Fruit fly (Drosophila melanogaster) whole organism, embryonic: ENCODE results near the gene RNF220.

Source experiments
- Adf1 ChIP-seq: fragments of 200-800 bp; sonication (Bioruptor generic); IDR thresholded peaks from 2 replicates; pipeline ENCODE4 v1.3.6; 2022; ENCODE audit warnings: missing biosample characterization, missing genetic modification characterization
- Antp ChIP-seq: fragments of 200-800 bp; sonication (Bioruptor generic); optimal IDR thresholded peaks from 3 replicates; lab custom pipeline; 2016; ENCODE audit warnings: missing biosample characterization, missing genetic modification characterization
- Asciz ChIP-seq: fragments of 200-800 bp; sonication (Bioruptor generic); optimal IDR thresholded peaks from 2 replicates; lab custom pipeline; 2017; ENCODE audit warnings: missing biosample characterization, mild to moderate bottlenecking, missing genetic modification characterization, missing genetic modification reagents
- B-H1 ChIP-seq: fragments of 200-800 bp; sonication (Bioruptor generic); IDR thresholded peaks from 3 replicates; pipeline ENCODE4 v1.3.6; 2022; ENCODE audit warnings: missing biosample characterization, missing genetic modification characterization
- CG10462 ChIP-seq: fragments of 200-800 bp; sonication (Bioruptor generic); optimal IDR thresholded peaks from 2 replicates; lab custom pipeline; 2016; ENCODE audit warnings: missing biosample characterization, missing genetic modification characterization
- CG12071 ChIP-seq: fragments of 200-800 bp; sonication (Bioruptor generic); optimal IDR thresholded peaks from 3 replicates; lab custom pipeline; 2018; ENCODE audit warnings: missing biosample characterization, mild to moderate bottlenecking, missing genetic modification characterization
- CG1233 ChIP-seq: fragments of 200-800 bp; sonication (Bioruptor generic); optimal IDR thresholded peaks from 4 replicates; lab custom pipeline; 2018; ENCODE audit warnings: missing biosample characterization, mild to moderate bottlenecking, missing genetic modification characterization
- CG13296 ChIP-seq: fragments of 200-800 bp; sonication (Bioruptor generic); optimal IDR thresholded peaks from 3 replicates; lab custom pipeline; 2018; ENCODE audit warnings: missing biosample characterization, mild to moderate bottlenecking, missing genetic modification characterization
- CG14965 ChIP-seq: fragments of 200-800 bp; sonication (Bioruptor generic); optimal IDR thresholded peaks from 2 replicates; lab custom pipeline; 2016; ENCODE audit warnings: missing biosample characterization, missing genetic modification characterization, borderline replicate concordance
- CG15479 ChIP-seq: fragments of 200-800 bp; sonication (Bioruptor generic); optimal IDR thresholded peaks from 3 replicates; lab custom pipeline; 2019; ENCODE audit warnings: missing biosample characterization, mild to moderate bottlenecking, missing genetic modification characterization, moderate library complexity
- CG2712 ChIP-seq: fragments of 200-800 bp; optimal IDR thresholded peaks from 3 replicates; lab custom pipeline; 2019; ENCODE audit warnings: missing biosample characterization, mild to moderate bottlenecking, missing genetic modification characterization, moderate library complexity
- CG33213 ChIP-seq: fragments of 200-800 bp; sonication (Bioruptor generic); optimal IDR thresholded peaks from 3 replicates; lab custom pipeline; 2016; ENCODE audit warnings: missing biosample characterization, missing genetic modification characterization
- CG34376 ChIP-seq: fragments of 200-800 bp; sonication (Bioruptor generic); optimal IDR thresholded peaks from 2 replicates; lab custom pipeline; 2018; ENCODE audit warnings: missing biosample characterization, mild to moderate bottlenecking, missing genetic modification characterization
- CG34422 ChIP-seq: fragments of 200-800 bp; sonication (Bioruptor generic); IDR thresholded peaks from 3 replicates; pipeline ENCODE4 v1.3.6; 2022; ENCODE audit warnings: missing biosample characterization, missing genetic modification characterization
- CG4360 ChIP-seq: fragments of 200-800 bp; sonication (Bioruptor generic); IDR thresholded peaks from 2 replicates; pipeline ENCODE4 v1.3.6; 2022; ENCODE audit warnings: missing biosample characterization, missing genetic modification characterization
- CG4730 ChIP-seq: fragments of 200-800 bp; sonication (Bioruptor generic); IDR thresholded peaks from 2 replicates; pipeline ENCODE4 v1.3.6; 2022; ENCODE audit warnings: missing biosample characterization, missing genetic modification characterization
- CG5180 ChIP-seq: fragments of 200-800 bp; sonication (Bioruptor generic); optimal IDR thresholded peaks from 3 replicates; lab custom pipeline; 2017; ENCODE audit warnings: missing biosample characterization, missing genetic modification characterization, mild to moderate bottlenecking, moderate library complexity, missing genetic modification reagents
- CG6813 ChIP-seq: fragments of 200-800 bp; sonication (Bioruptor generic); optimal IDR thresholded peaks from 2 replicates; lab custom pipeline; 2017; ENCODE audit warnings: missing biosample characterization, missing genetic modification characterization, mild to moderate bottlenecking, moderate library complexity, missing genetic modification reagents
- CG7357 ChIP-seq: fragments of 200-800 bp; sonication (Bioruptor generic); IDR thresholded peaks from 3 replicates; pipeline ENCODE4 v1.3.6; 2022; ENCODE audit warnings: missing biosample characterization, missing genetic modification characterization
- CG9876 ChIP-seq: fragments of 200-800 bp; sonication (Bioruptor generic); optimal IDR thresholded peaks from 2 replicates; lab custom pipeline; 2016; ENCODE audit warnings: missing biosample characterization, missing genetic modification characterization
- D19B ChIP-seq: fragments of 200-800 bp; sonication (Bioruptor generic); optimal IDR thresholded peaks from 2 replicates; lab custom pipeline; 2017; ENCODE audit warnings: missing biosample characterization, mild to moderate bottlenecking, missing genetic modification characterization
- Dek ChIP-seq: fragments of 200-800 bp; sonication (Bioruptor generic); optimal IDR thresholded peaks from 3 replicates; lab custom pipeline; 2019; ENCODE audit warnings: missing biosample characterization, mild to moderate bottlenecking, missing genetic modification characterization, moderate library complexity
- ERR ChIP-seq: fragments of 200-800 bp; sonication (Bioruptor generic); optimal IDR thresholded peaks from 2 replicates; lab custom pipeline; 2016; ENCODE audit warnings: missing biosample characterization, missing genetic modification characterization
- H2.0 ChIP-seq: fragments of 200-800 bp; sonication (Bioruptor generic); IDR thresholded peaks from 2 replicates; pipeline ENCODE4 v1.3.6; 2022; ENCODE audit warnings: missing biosample characterization, missing genetic modification characterization
- Lim3 ChIP-seq: fragments of 200-800 bp; sonication (Bioruptor generic); IDR thresholded peaks from 2 replicates; pipeline ENCODE4 v1.3.6; 2022; ENCODE audit warnings: missing biosample characterization, missing genetic modification characterization
- Med ChIP-seq: fragments of 200-800 bp; sonication (Bioruptor generic); peaks from one replicate; lab custom pipeline; 2016; ENCODE audit warnings: missing biosample characterization, missing genetic modification characterization, mild to moderate bottlenecking, inconsistent platforms, moderate library complexity
- Pdp1 ChIP-seq, 2 experiments: fragments of 200-800 bp; sonication (Bioruptor generic); optimal IDR thresholded peaks; 3 replicates each; lab custom pipeline; 2016; ENCODE audit warnings: missing biosample characterization in 2 of 2, missing genetic modification characterization in 2 of 2, mild to moderate bottlenecking in 1 of 2, moderate library complexity in 1 of 2
- Stat92E ChIP-seq, 3 experiments: fragments of >200 bp in 2 of 3; fragments of 200-800 bp in 1 of 3; sonication (Bioruptor generic) in 1 of 3; optimal IDR thresholded peaks; 2 replicates each; lab custom pipeline; 2017 to 2019; ENCODE audit warnings: missing biosample characterization in 3 of 3, missing genetic modification characterization in 3 of 3, mild to moderate bottlenecking in 1 of 3, moderate library complexity in 1 of 3
- al ChIP-seq: fragments of 200-800 bp; sonication (Bioruptor generic); IDR thresholded peaks from 2 replicates; pipeline ENCODE4 v1.3.6; 2022; ENCODE audit warnings: missing biosample characterization, missing genetic modification characterization
- btn ChIP-seq: fragments of 200-800 bp; sonication (Bioruptor generic); optimal IDR thresholded peaks from 2 replicates; lab custom pipeline; 2016; ENCODE audit warnings: missing biosample characterization, missing genetic modification characterization
- cad ChIP-seq: fragments of >200 bp; optimal IDR thresholded peaks from 2 replicates; lab custom pipeline; 2017; ENCODE audit warnings: missing biosample characterization, missing genetic modification characterization
- ci ChIP-seq: fragments of 200-800 bp; sonication (Bioruptor generic); IDR thresholded peaks from 3 replicates; pipeline ENCODE4 v1.3.6; 2022; ENCODE audit warnings: missing biosample characterization, missing genetic modification characterization
- crp ChIP-seq, 2 experiments: fragments of 200-800 bp; sonication (Bioruptor generic); optimal IDR thresholded peaks; 2 replicates in 1 of 2; 3 replicates in 1 of 2; lab custom pipeline; 2017; ENCODE audit warnings: missing biosample characterization in 2 of 2, missing genetic modification characterization in 2 of 2, mild to moderate bottlenecking in 1 of 2, moderate library complexity in 1 of 2
- da ChIP-seq: fragments of 200-800 bp; sonication (Bioruptor generic); optimal IDR thresholded peaks from 2 replicates; lab custom pipeline; 2016; ENCODE audit warnings: missing biosample characterization, missing genetic modification characterization
- ems ChIP-seq: fragments of 200-800 bp; sonication (Bioruptor generic); optimal IDR thresholded peaks from 3 replicates; lab custom pipeline; 2016; ENCODE audit warnings: missing biosample characterization, missing genetic modification characterization
- exex ChIP-seq: fragments of 200-800 bp; sonication (Bioruptor generic); optimal IDR thresholded peaks from 4 replicates; lab custom pipeline; 2018; ENCODE audit warnings: missing biosample characterization, mild to moderate bottlenecking, missing genetic modification characterization, moderate library complexity
- kah ChIP-seq: fragments of 200-800 bp; sonication (Bioruptor generic); optimal IDR thresholded peaks from 2 replicates; lab custom pipeline; 2018; ENCODE audit warnings: missing biosample characterization, mild to moderate bottlenecking, missing genetic modification characterization
- oc ChIP-seq: fragments of 200-800 bp; sonication (Bioruptor generic); optimal IDR thresholded peaks from 2 replicates; lab custom pipeline; 2018; ENCODE audit warnings: missing biosample characterization, mild to moderate bottlenecking, missing genetic modification characterization, moderate library complexity
- pho ChIP-seq: fragments of 200-800 bp; sonication (Bioruptor generic); optimal IDR thresholded peaks from 2 replicates; lab custom pipeline; 2016; ENCODE audit warnings: missing biosample characterization, missing genetic modification characterization
- sc ChIP-seq, 3 experiments: fragments of >200 bp in 2 of 3; fragments of 200-800 bp in 1 of 3; sonication (Bioruptor generic) in 1 of 3; optimal IDR thresholded peaks; 2 replicates in 2 of 3; 3 replicates in 1 of 3; lab custom pipeline; 2017; ENCODE audit warnings: mild to moderate bottlenecking in 1 of 3, missing biosample characterization in 1 of 3, missing genetic modification characterization in 1 of 3, missing genetic modification reagents in 1 of 3
- sens ChIP-seq: fragments of 200-800 bp; sonication (Bioruptor generic); peaks from one replicate; lab custom pipeline; 2016; ENCODE audit warnings: missing biosample characterization, missing genetic modification characterization
- slou ChIP-seq: fragments of 200-800 bp; sonication (Bioruptor generic); optimal IDR thresholded peaks from 3 replicates; lab custom pipeline; 2016; ENCODE audit warnings: missing biosample characterization, missing genetic modification characterization
- so ChIP-seq: fragments of 200-800 bp; sonication (Bioruptor generic); IDR thresholded peaks from 3 replicates; pipeline ENCODE4 v1.3.6; 2022; ENCODE audit warnings: missing biosample characterization, missing genetic modification characterization
- stc ChIP-seq: fragments of 200-800 bp; sonication (Bioruptor generic); IDR thresholded peaks from 2 replicates; pipeline ENCODE4 v1.3.6; 2022; ENCODE audit warnings: missing biosample characterization, missing genetic modification characterization
- sug ChIP-seq: fragments of 200-800 bp; optimal IDR thresholded peaks from 2 replicates; lab custom pipeline; 2019; ENCODE audit warnings: missing biosample characterization, mild to moderate bottlenecking, missing genetic modification characterization, moderate library complexity
- trem ChIP-seq: fragments of 200-800 bp; optimal IDR thresholded peaks from 3 replicates; lab custom pipeline; 2019; ENCODE audit warnings: missing biosample characterization, mild to moderate bottlenecking, missing genetic modification characterization, moderate library complexity
- yki ChIP-seq: fragments of >200 bp; optimal IDR thresholded peaks from 3 replicates; lab custom pipeline; 2018

RNF220 gene

DNA sequence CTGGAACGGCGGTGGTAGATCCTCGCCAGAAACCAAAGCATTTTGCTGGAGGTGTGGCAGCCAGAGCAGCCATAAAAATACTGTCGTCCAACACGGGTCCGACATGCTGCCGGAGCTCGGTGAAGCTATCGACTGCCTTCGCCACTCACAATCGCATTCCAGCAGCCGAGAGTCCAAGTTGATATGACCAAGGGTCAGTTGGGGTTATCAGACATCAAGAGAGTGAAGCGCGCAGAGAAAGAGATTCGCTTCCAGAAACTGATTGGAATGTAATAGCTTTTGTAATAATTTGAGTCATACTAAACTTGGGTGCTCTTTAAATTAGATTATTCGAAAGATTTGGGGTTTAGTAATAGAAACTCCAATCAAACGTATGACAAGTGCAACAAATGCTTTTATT is 37.4 kb upstream of the RNF220 start, which contains the start of gene Nepl14:
TSS of gene Nepl14 (minus strand) at position 125 of the 400 bp plus-strand sequence.
- TF ChIP-seq da, result no peak
- peak; percentile 46 for TF ChIP-seq CG34376 (GFP tag; lab: Kevin White, UChicago)
- TF ChIP-seq CG34422 (GFP tag; lab: Robert Waterston, UW), result no peak
- no peak for TF ChIP-seq al (GFP tag; lab: Robert Waterston, UW)

DNA sequence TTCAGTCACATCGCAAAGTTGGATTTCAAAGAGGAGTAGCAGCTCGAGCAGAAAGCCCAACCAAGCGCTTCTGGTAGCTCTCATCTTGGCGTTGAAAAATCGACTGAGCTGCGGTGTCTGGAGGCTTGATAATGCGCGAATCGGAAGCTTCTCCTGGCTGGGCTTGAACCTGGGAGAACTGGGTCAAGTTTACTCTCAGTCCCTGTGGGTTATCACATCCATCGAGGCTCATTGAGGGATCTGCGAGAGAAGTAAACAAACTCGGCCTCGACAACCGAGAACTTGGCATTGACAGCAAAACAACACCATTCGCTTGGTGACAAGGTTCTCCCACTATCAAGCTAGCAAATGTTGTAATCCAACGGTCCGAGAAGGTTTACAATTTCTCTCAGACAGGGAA is 34.8 kb upstream of the RNF220 start, which contains the start of gene Nepl13:
TSS of gene Nepl13 (minus strand) at position 89 of the 400 bp plus-strand sequence.
- TF ChIP-seq sug, result peak; percentile 0
- TF ChIP-seq slou (GFP tag; lab: Kevin White, UChicago), result no peak
- no peak for TF ChIP-seq B-H1
- TF ChIP-seq CG34376 (GFP tag; lab: Kevin White, UChicago), result peak; percentile 52
- TF ChIP-seq, all 482 proteins: peak for 2

DNA sequence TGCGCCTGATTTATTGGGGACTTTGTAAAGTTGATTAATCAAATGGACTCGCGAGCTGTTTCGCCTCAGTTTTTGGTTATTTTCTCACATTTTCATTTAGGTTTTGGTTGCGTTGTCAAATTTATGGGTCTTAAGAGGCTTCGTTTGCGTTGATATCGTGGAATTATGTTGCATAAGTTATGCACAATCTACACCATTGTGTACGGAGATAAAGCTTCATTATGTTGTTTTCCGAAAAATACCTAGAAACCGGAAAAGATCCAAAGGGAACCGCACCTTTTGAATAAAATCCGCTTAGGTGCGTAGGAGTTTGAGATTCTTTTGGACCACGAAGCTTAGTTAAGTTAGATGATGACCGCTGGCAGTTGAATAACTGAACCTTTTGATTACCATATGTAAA is 30.9 kb upstream of the RNF220 start:
- TF ChIP-seq CG14965 (GFP tag; lab: Kevin White, UChicago) (no peak), kah (GFP tag; lab: Kevin White, UChicago) (no peak), oc (peak; percentile 77), btn (no peak), exex (tag; lab: Kevin White, UChicago) (no peak), pho (GFP tag; lab: Kevin White, UChicago) (no peak), CG7357 (no peak), Pdp1 (GFP tag; optimal IDR thresholded peaks at IDR 0.05; lab: Kevin White, UChicago) (peak in 1 of 2 experiments; percentile 78), sens (GFP tag; lab: Kevin White, UChicago) (peak; percentile 26), H2.0 (GFP tag; lab: Robert Waterston, UW) (no peak)

DNA sequence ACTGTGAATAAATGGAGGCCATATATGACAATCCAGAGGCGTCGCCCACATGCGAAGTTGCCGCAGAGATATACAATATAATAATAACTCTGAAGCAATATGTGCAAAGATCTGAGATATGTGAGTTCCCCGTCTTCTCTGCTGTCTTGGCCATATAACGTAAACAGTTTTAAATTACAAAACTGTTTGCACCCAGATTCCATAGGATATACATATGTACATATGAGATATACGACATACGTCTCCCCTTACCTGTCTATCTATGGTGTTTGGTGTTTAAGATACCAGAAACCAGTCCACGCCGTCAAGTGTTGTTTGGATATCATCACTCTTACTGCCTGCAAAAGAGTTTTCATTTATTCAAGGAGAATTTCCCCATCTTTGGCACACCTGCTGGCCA is 30.1 kb upstream of the RNF220 start:
- no peak for TF ChIP-seq Lim3
- no peak for TF ChIP-seq ci
- no peak for TF ChIP-seq CG5180 (GFP tag; lab: Kevin White, UChicago)
- no peak for TF ChIP-seq trem
- no peak for TF ChIP-seq CG12071 (GFP tag; lab: Kevin White, UChicago)
- no peak for TF ChIP-seq Adf1
- TF ChIP-seq cad (GFP tag; lab: Kevin White, UChicago), result no peak
- TF ChIP-seq sc (optimal IDR thresholded peaks at IDR 0.05; lab: Kevin White, UChicago), result no peak
- TF ChIP-seq sc (GFP tag; optimal IDR thresholded peaks at IDR 0.05; lab: Kevin White, UChicago), result no peak
- TF ChIP-seq Antp (GFP tag; lab: Kevin White, UChicago), result no peak
- TF ChIP-seq ERR (GFP tag; lab: Kevin White, UChicago), result no peak
- TF ChIP-seq CG9876 (GFP tag; lab: Kevin White, UChicago), result no peak
- peak; percentile 22 for TF ChIP-seq Asciz (GFP tag; lab: Kevin White, UChicago)
- no peak for TF ChIP-seq Dek (tag; lab: Kevin White, UChicago)
- TF ChIP-seq Med, result peak; percentile 61
- no peak for TF ChIP-seq CG4730 (GFP tag; lab: Robert Waterston, UW)
- peak; percentile 50 for TF ChIP-seq sens (GFP tag; lab: Kevin White, UChicago)
- peak; percentile 43 for TF ChIP-seq CG6813
- peak; percentile 25 for TF ChIP-seq CG13296 (GFP tag; lab: Kevin White, UChicago)
- TF ChIP-seq CG10462, result no peak
- no peak for TF ChIP-seq CG2712 (tag; lab: Kevin White, UChicago)
- TF ChIP-seq D19B (GFP tag; lab: Kevin White, UChicago), result no peak
- no peak for TF ChIP-seq crp (GFP tag; optimal IDR thresholded peaks at IDR 0.05; lab: Kevin White, UChicago)
- no peak for TF ChIP-seq CG33213 (GFP tag; lab: Kevin White, UChicago)
- no peak for TF ChIP-seq CG15479 (GFP tag; lab: Kevin White, UChicago)
- no peak for TF ChIP-seq Stat92E (GFP tag; optimal IDR thresholded peaks at IDR 0.05; lab: Kevin White, UChicago)
- TF ChIP-seq CG4360, result no peak
- TF ChIP-seq CG1233 (GFP tag; lab: Kevin White, UChicago), result peak; percentile 6
- no peak for TF ChIP-seq yki (lab: Kevin White, UChicago)
- TF ChIP-seq stc (GFP tag; lab: Robert Waterston, UW), result no peak
- TF ChIP-seq ems, result no peak
- peak; percentile 63; the same call in 1 of the 3 replicates for TF ChIP-seq so
